Worm (Caenorhabditis elegans): ENCODE measurements around the gene sru-28.

sru-28 gene

DNA sequence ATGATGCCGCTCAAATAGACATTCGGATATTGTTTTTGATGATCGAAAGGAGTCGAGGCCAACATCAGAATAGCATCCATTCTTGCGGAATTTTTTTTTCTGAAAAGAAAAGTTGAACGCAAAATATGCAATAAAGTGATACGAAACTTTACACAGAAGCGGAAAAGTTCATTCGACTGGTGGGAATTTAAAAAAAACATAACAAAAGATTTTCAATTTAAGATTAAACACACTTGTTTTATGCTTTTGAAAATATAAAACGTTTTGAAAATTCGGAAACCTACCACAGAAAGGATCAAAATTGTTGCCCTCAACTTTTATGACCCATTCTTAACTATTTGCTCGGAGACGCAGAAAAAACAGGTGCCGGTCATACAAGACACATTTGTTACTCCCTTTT lies 30.9 kb downstream of the sru-28 start, which contains the start of gene K02H11.9:
TSS of gene K02H11.9 (minus strand) at position 101 of the 400 bp plus-strand sequence.
- TF ChIP-seq fkh-6 (tag; optimal IDR thresholded peaks at IDR 0.05) (no peak), hlh-8 (tag; optimal IDR thresholded peaks at IDR 0.05) (no peak), tbx-2 (tag; optimal IDR thresholded peaks at IDR 0.05) (no peak), ceh-18 (tag; optimal IDR thresholded peaks at IDR 0.05) (no peak), T23F11.4 (GFP tag; optimal IDR thresholded peaks at IDR 0.05) (no peak)

- TF ChIP-seq madf-2 (tag; optimal IDR thresholded peaks at IDR 0.05) (no peak), pha-2 (tag; optimal IDR thresholded peaks at IDR 0.05) (no peak), lim-6 (tag; optimal IDR thresholded peaks at IDR 0.05) (no peak), unc-3 (GFP tag; conservative IDR thresholded peaks at IDR 0.05) (no peak), unc-3 (tag; optimal IDR thresholded peaks at IDR 0.05) (no peak), ceh-24 (tag; optimal IDR thresholded peaks at IDR 0.05) (no peak), K02D7.2 (tag; optimal IDR thresholded peaks at IDR 0.05) (no peak), ceh-34 (tag; optimal IDR thresholded peaks at IDR 0.05) (no peak), che-1 (tag; optimal IDR thresholded peaks at IDR 0.05) (no peak), rnt-1 (tag; optimal IDR thresholded peaks at IDR 0.05) (no peak), ets-4 (tag; optimal IDR thresholded peaks at IDR 0.05) (no peak), C38D4.7 (GFP tag; optimal IDR thresholded peaks at IDR 0.05) (no peak)
Measured at ce11 chrV:1538842-1539241, 32.7 kb downstream of the sru-28 start.

DNA sequence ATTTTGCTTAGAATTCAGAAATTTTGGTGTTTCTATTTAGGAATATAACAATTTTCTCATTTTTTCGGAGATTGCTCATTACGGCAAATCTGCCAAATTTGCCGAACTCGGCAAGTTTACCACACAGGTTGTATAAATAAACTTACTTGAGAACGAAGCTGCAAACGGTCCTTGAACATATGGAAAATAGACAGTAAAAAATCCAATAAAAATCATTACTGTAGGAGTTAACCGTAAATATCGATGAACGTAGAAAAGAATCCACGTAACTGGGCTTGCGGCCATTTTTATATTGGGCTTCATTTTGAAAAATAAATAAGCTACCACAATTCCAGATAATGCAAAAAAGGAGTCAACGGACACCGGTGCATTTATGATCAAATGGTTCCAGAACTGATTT lies 34.2 kb downstream of the sru-28 start:
- TF ChIP-seq K09A11.1 (tag; optimal IDR thresholded peaks at IDR 0.05; ENCODE audit: insufficient read depth) (no peak), pag-3 (tag; optimal IDR thresholded peaks at IDR 0.05; ENCODE audit: borderline replicate concordance) (no peak), lin-11 (tag; optimal IDR thresholded peaks at IDR 0.05) (no peak), C08G9.2 (tag; optimal IDR thresholded peaks at IDR 0.05) (no peak), pat-9 (tag; optimal IDR thresholded peaks at IDR 0.05) (no peak), ztf-16 (tag; optimal IDR thresholded peaks at IDR 0.05) (no peak), fkh-6 (tag; optimal IDR thresholded peaks at IDR 0.05) (no peak)

ce11 chrV:1541786-1542185 lies 35.7 kb downstream of the sru-28 start, which contains the start of gene oac-31:
oac-31 (minus strand) TSS chrV:1541886.
- no peak for TF ChIP-seq K02D7.2 (tag; optimal IDR thresholded peaks at IDR 0.05)
- no peak for TF ChIP-seq syd-9 (tag; optimal IDR thresholded peaks at IDR 0.05)

- TF ChIP-seq ceh-48 (tag; optimal IDR thresholded peaks at IDR 0.05) (no peak), elt-2 (tag; optimal IDR thresholded peaks at IDR 0.05) (peak; percentile 25)
Measured at ce11 chrV:1545694-1546093, 39.6 kb downstream of the sru-28 start, which contains the start of gene oac-32. oac-32 (minus strand) TSS chrV:1545783.

DNA sequence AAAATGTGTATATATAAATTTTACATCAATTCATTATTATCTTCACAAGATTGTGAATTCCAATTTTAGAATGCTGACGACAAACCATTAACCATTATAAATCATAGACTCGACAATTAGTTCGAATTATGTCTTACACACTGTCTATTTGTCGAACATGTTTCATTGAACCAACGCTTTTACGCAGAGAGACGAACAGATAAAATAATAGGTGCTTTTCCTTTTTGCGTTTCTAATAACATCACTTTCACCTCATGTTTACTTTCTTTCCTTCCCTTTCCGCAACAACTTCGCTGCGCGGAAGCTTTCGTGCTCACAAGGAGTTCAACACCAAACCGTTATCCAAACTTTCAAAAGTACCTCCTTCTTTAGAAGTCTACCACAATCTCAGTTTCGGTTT lies 41.7 kb downstream of the sru-28 start, which contains the start of gene F52F10.2:
TSS of gene F52F10.2 (plus strand) at position 301 of the 400 bp plus-strand sequence.
- TF ChIP-seq gmeb-2 (tag; optimal IDR thresholded peaks at IDR 0.05) (no peak), ttx-3 (tag; optimal IDR thresholded peaks at IDR 0.05) (no peak), C38D4.7 (GFP tag; optimal IDR thresholded peaks at IDR 0.05) (no peak), ref-2 (tag; optimal IDR thresholded peaks at IDR 0.05) (no peak), ceh-30 (tag; optimal IDR thresholded peaks at IDR 0.05) (no peak), hlh-6 (tag; optimal IDR thresholded peaks at IDR 0.05) (no peak), che-1 (tag; optimal IDR thresholded peaks at IDR 0.05) (no peak), eyg-1 (tag; optimal IDR thresholded peaks at IDR 0.05) (no peak), hlh-8 (tag; optimal IDR thresholded peaks at IDR 0.05) (no peak), ztf-16 (tag; optimal IDR thresholded peaks at IDR 0.05) (no peak), ceh-48 (tag; optimal IDR thresholded peaks at IDR 0.05) (no peak), pha-2 (tag; optimal IDR thresholded peaks at IDR 0.05) (no peak), ceh-31 (tag; optimal IDR thresholded peaks at IDR 0.05) (no peak), mec-3 (tag; optimal IDR thresholded peaks at IDR 0.05; ENCODE audit: borderline replicate concordance) (no peak), nfya-1 (tag; optimal IDR thresholded peaks at IDR 0.05) (no peak), zip-5 (tag; optimal IDR thresholded peaks at IDR 0.05) (no peak), elt-2 (tag; optimal IDR thresholded peaks at IDR 0.05) (no peak)
